Worm (Caenorhabditis elegans) whole organism, L4/young adult: Measurements from ENCODE around the gene pcp-2.

Experiments
- W03F9.2 ChIP-seq: fragments of 150-350 bp; optimal IDR thresholded peaks from 2 replicates; lab custom pipeline; 2014; ENCODE audit warnings: missing biosample characterization, missing genetic modification characterization
- dao-5 ChIP-seq: sonication (generic microtip); optimal IDR thresholded peaks from 2 replicates; lab custom pipeline; 2016; ENCODE audit warnings: missing genotype, missing genetic modification characterization, moderate library complexity, missing compliant biosample characterization
- him-1 ChIP-seq: sonication (generic microtip); optimal IDR thresholded peaks from 2 replicates; lab custom pipeline; 2016; ENCODE audit warnings: missing genotype, missing genetic modification reagents, missing genetic modification characterization, missing compliant biosample characterization

Gene pcp-2

ce11 chrIV:9117700-9118099 lies 47.2 kb downstream of the pcp-2 start:
- TF ChIP-seq dao-5 (no peak), him-1 (no peak), W03F9.2 (tag; lab: Kevin White, UChicago) (no peak)

ce11 chrIV:9116452-9116851 lies 48.5 kb downstream of the pcp-2 start:
- no peak for TF ChIP-seq him-1
- TF ChIP-seq dao-5 = no peak
- TF ChIP-seq W03F9.2 (tag; lab: Kevin White, UChicago) = no peak

- TF ChIP-seq W03F9.2 (tag; lab: Kevin White, UChicago) = no peak
- no peak for TF ChIP-seq dao-5
- no peak for TF ChIP-seq him-1
These were observed 50.8 kb downstream of the pcp-2 start for ce11 chrIV:9114078-9114477.

ce11 chrIV:9112019-9112418 lies 52.9 kb downstream of the pcp-2 start:
- TF ChIP-seq W03F9.2 (tag; lab: Kevin White, UChicago) (no peak), dao-5 (no peak), him-1 (no peak)
